Worm (Caenorhabditis elegans) whole organism, late embryonic: ENCODE measurements around the gene his-38.

ENCODE experiments used
- K02D7.2 ChIP-seq: sonication (generic microtip); optimal IDR thresholded peaks from 2 replicates; lab custom pipeline; 2017; ENCODE audit warnings: mild to moderate bottlenecking, missing genetic modification characterization, missing compliant biosample characterization
- K09A11.1 ChIP-seq: sonication (generic microtip); optimal IDR thresholded peaks from 2 replicates; lab custom pipeline; 2017; ENCODE audit warnings: antibody characterized with exemption, mild to moderate bottlenecking, missing genetic modification characterization, missing compliant biosample characterization; ENCODE audit not compliant: insufficient read depth
- Y22D7AL.16 ChIP-seq: sonication (generic microtip); optimal IDR thresholded peaks from 2 replicates; lab custom pipeline; 2016; ENCODE audit warnings: missing genetic modification characterization, missing compliant biosample characterization
- ahr-1 ChIP-seq: sonication (generic microtip); optimal IDR thresholded peaks from 2 replicates; lab custom pipeline; 2016; ENCODE audit warnings: missing genetic modification characterization, missing compliant biosample characterization
- ama-1 ChIP-seq: fragments of 150-350 bp; optimal IDR thresholded peaks from 2 replicates; lab custom pipeline; 2014
- ceh-19 ChIP-seq: fragments of 200-800 bp; sonication (Bioruptor generic); optimal IDR thresholded peaks from 2 replicates; lab custom pipeline; 2018; ENCODE audit warnings: mild to moderate bottlenecking, missing genetic modification characterization, missing compliant biosample characterization
- ceh-2 ChIP-seq: sonication (generic microtip); optimal IDR thresholded peaks from 2 replicates; lab custom pipeline; 2016; ENCODE audit warnings: missing genotype, missing genetic modification characterization, missing compliant biosample characterization
- ceh-22 ChIP-seq: sonication (generic microtip); optimal IDR thresholded peaks from 2 replicates; lab custom pipeline; 2017; ENCODE audit warnings: missing biosample characterization, missing genetic modification characterization
- ceh-24 ChIP-seq: sonication (generic microtip); optimal IDR thresholded peaks from 2 replicates; lab custom pipeline; 2016; ENCODE audit warnings: mild to moderate bottlenecking, missing genetic modification characterization, missing compliant biosample characterization
- ceh-30 ChIP-seq: fragments of 150-350 bp; optimal IDR thresholded peaks from 2 replicates; lab custom pipeline; 2014; ENCODE audit warnings: missing biosample characterization, missing genetic modification characterization
- ceh-45 ChIP-seq: fragments of 200-800 bp; sonication (Bioruptor generic); IDR thresholded peaks from 2 replicates; pipeline ENCODE4 v1.3.6; 2022; ENCODE audit warnings: missing genetic modification reagents, missing genetic modification characterization, missing compliant biosample characterization
- dve-1 ChIP-seq: sonication (generic microtip); optimal IDR thresholded peaks from 2 replicates; lab custom pipeline; 2017; ENCODE audit warnings: antibody characterized with exemption, mild to moderate bottlenecking, missing genetic modification characterization, missing compliant biosample characterization
- elt-2 ChIP-seq: sonication (generic microtip); optimal IDR thresholded peaks from 2 replicates; lab custom pipeline; 2016; ENCODE audit warnings: missing genetic modification reagents, missing genetic modification characterization, missing compliant biosample characterization
- hlh-13 ChIP-seq: fragments of 200-800 bp; sonication (Bioruptor generic); optimal IDR thresholded peaks from 2 replicates; lab custom pipeline; 2018; ENCODE audit warnings: mild to moderate bottlenecking, missing genetic modification characterization, missing compliant biosample characterization
- hlh-15 ChIP-seq: sonication (generic microtip); optimal IDR thresholded peaks from 2 replicates; lab custom pipeline; 2016; ENCODE audit warnings: missing genetic modification characterization, missing compliant biosample characterization
- mec-3 ChIP-seq: sonication (generic microtip); optimal IDR thresholded peaks from 2 replicates; lab custom pipeline; 2016; ENCODE audit warnings: borderline replicate concordance, missing genetic modification characterization, missing compliant biosample characterization
- nfya-1 ChIP-seq: sonication (generic microtip); optimal IDR thresholded peaks from 2 replicates; lab custom pipeline; 2017; ENCODE audit warnings: missing genetic modification characterization, mild to moderate bottlenecking, missing compliant biosample characterization, antibody characterized with exemption, moderate library complexity
- npax-4 ChIP-seq: sonication (generic microtip); optimal IDR thresholded peaks from 2 replicates; lab custom pipeline; 2016; ENCODE audit warnings: missing genetic modification characterization, missing compliant biosample characterization
- odd-2 ChIP-seq: sonication (generic microtip); optimal IDR thresholded peaks from 2 replicates; lab custom pipeline; 2017; ENCODE audit warnings: antibody characterized with exemption, mild to moderate bottlenecking, missing genetic modification characterization, missing compliant biosample characterization
- pat-9 ChIP-seq: fragments of 200-800 bp; sonication (Bioruptor generic); optimal IDR thresholded peaks from 2 replicates; lab custom pipeline; 2018; ENCODE audit warnings: mild to moderate bottlenecking, missing genetic modification characterization, moderate library complexity, missing compliant biosample characterization
- pax-1 ChIP-seq: fragments of 150-350 bp; optimal IDR thresholded peaks from 2 replicates; lab custom pipeline; 2014; ENCODE audit warnings: missing biosample characterization, missing genetic modification characterization
- ref-2 ChIP-seq: sonication (generic microtip); optimal IDR thresholded peaks from 2 replicates; lab custom pipeline; 2016; ENCODE audit warnings: missing genetic modification characterization, missing compliant biosample characterization
- rnt-1 ChIP-seq: sonication (generic microtip); optimal IDR thresholded peaks from 2 replicates; lab custom pipeline; 2016; ENCODE audit warnings: missing genetic modification characterization, missing compliant biosample characterization
- sdc-2 ChIP-seq: sonication (generic microtip); optimal IDR thresholded peaks from 2 replicates; lab custom pipeline; 2016; ENCODE audit warnings: missing genotype, missing genetic modification characterization, missing compliant biosample characterization
- syd-9 ChIP-seq: sonication (generic microtip); optimal IDR thresholded peaks from 2 replicates; lab custom pipeline; 2016; ENCODE audit warnings: mild to moderate bottlenecking, missing genetic modification characterization, moderate library complexity, missing compliant biosample characterization
- tbx-7 ChIP-seq: sonication (generic microtip); optimal IDR thresholded peaks from 2 replicates; lab custom pipeline; 2016; ENCODE audit warnings: missing genotype, missing genetic modification characterization, missing compliant biosample characterization
- unc-42 ChIP-seq: sonication (generic microtip); optimal IDR thresholded peaks from 2 replicates; lab custom pipeline; 2016; ENCODE audit warnings: missing genotype, missing genetic modification characterization, missing compliant biosample characterization
- unc-55 ChIP-seq: sonication (generic microtip); optimal IDR thresholded peaks from 2 replicates; lab custom pipeline; 2017; ENCODE audit warnings: missing biosample characterization, missing genetic modification reagents, missing genetic modification characterization
- unc-86 ChIP-seq: sonication (generic microtip); optimal IDR thresholded peaks from 2 replicates; lab custom pipeline; 2016; ENCODE audit warnings: missing genetic modification characterization, missing compliant biosample characterization
- zip-5 ChIP-seq: sonication (generic microtip); optimal IDR thresholded peaks from 2 replicates; lab custom pipeline; 2016; ENCODE audit warnings: missing genetic modification characterization, missing compliant biosample characterization
- ztf-16 ChIP-seq: sonication (generic microtip); optimal IDR thresholded peaks from 2 replicates; lab custom pipeline; 2017; ENCODE audit warnings: missing genetic modification characterization, missing compliant biosample characterization

his-38 gene

DNA sequence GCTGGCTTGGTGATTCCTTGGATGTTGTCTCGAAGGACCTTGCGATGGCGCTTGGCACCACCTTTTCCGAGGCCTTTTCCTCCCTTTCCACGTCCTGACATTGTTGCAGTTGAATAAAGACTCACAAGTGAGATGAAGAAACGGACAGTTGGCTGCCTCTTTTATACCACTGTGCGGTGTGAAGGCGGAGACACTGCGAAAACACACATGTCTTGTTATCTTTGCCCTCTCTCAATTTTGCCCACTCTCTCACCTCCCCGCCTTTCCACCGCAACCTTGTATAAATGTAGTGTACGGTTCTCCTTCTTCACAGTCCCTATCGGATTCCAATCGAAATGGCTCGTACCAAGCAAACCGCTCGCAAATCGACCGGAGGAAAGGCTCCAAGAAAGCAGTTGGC is at the start of gene his-38, which contains the start of gene his-40:
Gene his-38 (minus strand): TSS at position 101 of the 400 bp plus-strand sequence.
Gene his-40 (plus strand): TSS at position 336 of the 400 bp plus-strand sequence.
- TF ChIP-seq npax-4 (tag; lab: Kevin White, UChicago) (no peak), zip-5 (tag; lab: Kevin White, UChicago) (no peak), dve-1 (tag; lab: Kevin White, UChicago) (no peak), ahr-1 (tag; lab: Kevin White, UChicago) (no peak), ref-2 (tag; lab: Kevin White, UChicago) (no peak), syd-9 (tag; lab: Kevin White, UChicago) (no peak), K02D7.2 (tag; lab: Kevin White, UChicago) (no peak), ama-1 (no peak), hlh-15 (tag; lab: Kevin White, UChicago) (no peak)

DNA sequence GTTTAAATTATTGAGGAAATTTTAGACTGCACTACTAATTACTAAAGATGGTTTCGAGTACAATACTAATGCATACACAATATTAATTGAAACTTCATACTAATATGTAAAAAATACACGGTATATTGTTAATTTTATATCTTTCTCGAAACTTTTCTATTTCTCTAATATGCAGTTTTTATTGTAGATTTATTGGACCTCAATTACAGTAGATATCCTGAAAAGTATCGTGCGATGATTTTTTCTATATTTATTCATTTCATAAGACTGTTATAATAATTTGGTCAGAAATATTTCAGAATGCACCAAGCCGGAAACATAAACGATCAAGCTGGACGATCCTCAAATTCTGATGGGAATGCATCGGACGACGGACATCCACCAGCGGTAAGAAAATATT is 34.1 kb upstream of the his-38 start, which contains the start of gene C07D8.5:
Gene C07D8.5 (plus strand): TSS at position 301 of the 400 bp plus-strand sequence.
- TF ChIP-seq hlh-15 (tag; lab: Kevin White, UChicago) (no peak), ama-1 (no peak), tbx-7 (tag; lab: Kevin White, UChicago) (no peak), sdc-2 (tag; lab: Kevin White, UChicago) (no peak), pat-9 (tag; lab: Kevin White, UChicago) (no peak), rnt-1 (tag; lab: Kevin White, UChicago) (no peak), ceh-24 (tag; lab: Kevin White, UChicago) (no peak), hlh-13 (GFP tag; lab: Kevin White, UChicago) (no peak), K09A11.1 (tag; lab: Kevin White, UChicago) (no peak)

DNA sequence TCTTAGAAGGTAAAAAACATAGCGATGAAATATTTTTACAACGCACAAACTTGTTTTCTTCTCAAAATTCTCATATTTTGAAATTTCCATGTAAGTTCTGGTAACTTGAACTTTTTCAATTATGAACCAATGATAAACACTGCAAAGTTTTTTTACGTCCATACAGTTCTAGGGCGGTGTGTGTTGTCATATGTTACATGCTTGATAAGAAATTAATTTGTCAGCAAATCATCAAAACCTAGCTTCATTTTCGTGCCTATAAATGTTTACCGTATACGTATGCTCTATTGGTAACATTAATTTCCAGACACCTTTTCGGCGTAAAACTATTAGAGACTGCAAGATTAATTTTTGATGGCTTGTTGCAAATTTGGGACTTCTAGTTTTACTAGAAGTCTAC is 33.5 kb upstream of the his-38 start:
- TF ChIP-seq ceh-2 (tag; lab: Kevin White, UChicago) (no peak), pax-1 (tag; lab: Kevin White, UChicago) (no peak), unc-86 (tag; lab: Kevin White, UChicago) (no peak), unc-42 (tag; lab: Kevin White, UChicago) (no peak), Y22D7AL.16 (tag; lab: Kevin White, UChicago) (no peak), zip-5 (tag; lab: Kevin White, UChicago) (no peak), odd-2 (tag; lab: Kevin White, UChicago) (no peak), ceh-45 (GFP tag; lab: Robert Waterston, UW) (no peak), ceh-19 (GFP tag; lab: Kevin White, UChicago) (no peak), mec-3 (no peak), hlh-15 (tag; lab: Kevin White, UChicago) (no peak)

ce11 chrX:7340915-7341559 is 31.4 kb upstream of the his-38 start, which contains the start of gene C07D8.6:
TSS of gene C07D8.6 (plus strand) at chrX:7341509.
- no peak for TF ChIP-seq ztf-16 (tag; lab: Kevin White, UChicago)
- peak; percentile 21 for TF ChIP-seq nfya-1 (tag; lab: Kevin White, UChicago)
- peak; percentile 64 for TF ChIP-seq elt-2
- TF ChIP-seq dve-1 (tag; lab: Kevin White, UChicago) = peak; percentile 4

DNA sequence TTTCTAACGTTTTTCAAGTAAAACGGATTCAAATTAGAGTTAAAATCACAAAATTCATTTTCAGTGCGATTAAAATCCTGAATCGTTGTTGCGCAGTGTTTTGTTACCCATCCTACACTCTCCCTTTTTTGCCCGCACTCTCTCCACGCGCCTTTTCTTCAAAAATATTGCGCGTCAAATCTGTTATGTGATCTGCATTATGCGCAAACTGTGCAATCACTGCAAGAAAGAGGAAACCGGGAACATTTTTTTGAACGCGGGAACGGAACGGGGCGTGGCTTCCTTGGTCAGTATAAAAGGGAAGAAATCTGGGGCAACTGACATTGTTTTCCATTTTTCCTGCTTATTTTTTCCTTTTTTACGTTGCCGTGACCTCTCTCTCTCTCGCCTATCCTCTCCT is 30.7 kb upstream of the his-38 start:
- TF ChIP-seq Y22D7AL.16 (tag; lab: Kevin White, UChicago) (no peak), npax-4 (tag; lab: Kevin White, UChicago) (no peak), ceh-30 (tag; lab: Kevin White, UChicago) (no peak), unc-55 (no peak), ceh-22 (tag; lab: Kevin White, UChicago) (no peak)
- TF ChIP-seq, all 69 proteins: peak for 0
